Worm (Caenorhabditis elegans): ENCODE data around the gene C14A11.6.

Gene C14A11.6

DNA sequence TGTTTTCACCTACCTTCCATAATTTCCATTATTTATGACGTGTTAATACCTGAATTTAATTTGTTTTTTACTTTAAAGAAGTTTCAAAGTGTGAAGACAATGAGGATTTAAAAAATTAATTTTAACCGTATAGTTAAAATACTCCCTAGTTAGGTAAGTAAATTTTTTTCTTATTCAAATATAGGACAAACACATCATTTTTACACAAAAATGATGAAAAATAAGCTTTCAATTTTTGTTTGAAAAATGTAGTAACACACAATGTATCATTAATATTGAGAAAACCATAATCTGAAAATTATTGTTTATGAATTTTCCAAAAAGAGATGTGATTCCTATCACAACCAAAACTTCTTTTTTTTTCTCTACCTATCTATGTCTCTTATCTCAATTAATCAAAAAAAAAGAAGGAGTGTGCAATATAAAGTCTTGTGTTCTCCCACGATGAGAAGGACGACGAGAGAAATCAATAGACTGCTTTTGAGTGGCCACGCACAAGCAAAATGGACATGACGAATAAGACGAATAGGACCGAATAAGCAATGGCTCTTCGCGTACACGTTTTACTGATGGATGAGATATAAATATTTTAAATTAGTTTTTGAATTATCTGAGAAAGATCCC, at the start of gene C14A11.6:
C14A11.6 (minus strand) TSS at position 51 of the 624 bp plus-strand sequence.
- TF ChIP-seq elt-3 (tag; optimal IDR thresholded peaks at IDR 0.05) (no peak), drap-1 (GFP tag; optimal IDR thresholded peaks at IDR 0.05) (no peak), zip-8 (tag; optimal IDR thresholded peaks at IDR 0.05) (no peak), snpc-4 (tag; optimal IDR thresholded peaks at IDR 0.05) (no peak), ceh-43 (GFP tag; optimal IDR thresholded peaks at IDR 0.05) (no peak), mab-5 (tag; optimal IDR thresholded peaks at IDR 0.05) (no peak), cnd-1 (tag; optimal IDR thresholded peaks at IDR 0.05) (no peak), blmp-1 (tag; optimal IDR thresholded peaks at IDR 0.05) (no peak), nhr-237 (tag; optimal IDR thresholded peaks at IDR 0.05) (no peak), nhr-2 (tag; optimal IDR thresholded peaks at IDR 0.05) (no peak), mep-1 (tag; optimal IDR thresholded peaks at IDR 0.05) (no peak), ceh-83 (GFP tag; optimal IDR thresholded peaks at IDR 0.05) (no peak), unc-62 (GFP tag; optimal IDR thresholded peaks at IDR 0.05) (no peak), flh-1 (GFP tag; optimal IDR thresholded peaks at IDR 0.05) (no peak), tbx-8 (GFP tag; optimal IDR thresholded peaks at IDR 0.05) (no peak)

DNA sequence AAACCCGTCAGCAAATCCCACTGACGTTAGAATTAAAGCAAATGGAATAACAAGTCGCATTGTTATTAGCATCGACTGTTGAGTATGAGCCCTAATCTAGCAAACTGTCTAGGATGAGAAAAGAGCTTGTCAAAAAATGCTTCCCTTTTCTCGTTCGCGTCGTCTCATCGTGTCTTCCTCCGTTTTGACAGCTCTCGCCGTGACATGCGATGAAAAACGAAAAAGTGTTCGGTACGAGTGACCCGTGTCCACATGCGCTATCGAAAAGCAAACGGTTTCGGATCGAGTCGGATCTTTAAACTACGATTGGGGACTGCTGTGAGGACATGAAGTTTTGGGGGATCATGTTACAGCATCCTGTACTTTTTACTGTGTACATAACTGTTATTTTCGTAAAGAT, 48.4 kb upstream of the C14A11.6 start, which contains the start of gene comt-1:
comt-1 (minus strand) TSS at position 101 of the 400 bp plus-strand sequence.
- no peak for TF ChIP-seq flh-1 (GFP tag; optimal IDR thresholded peaks at IDR 0.05)
- TF ChIP-seq lsy-2 (tag; optimal IDR thresholded peaks at IDR 0.05), result no peak
- TF ChIP-seq ceh-83 (GFP tag; optimal IDR thresholded peaks at IDR 0.05), result no peak
- no peak for TF ChIP-seq ztf-11 (tag; optimal IDR thresholded peaks at IDR 0.05)
- no peak for TF ChIP-seq M03D4.4 (tag; optimal IDR thresholded peaks at IDR 0.05)
- TF ChIP-seq lin-32 (GFP tag; optimal IDR thresholded peaks at IDR 0.05), result no peak
- no peak for TF ChIP-seq drap-1 (GFP tag; optimal IDR thresholded peaks at IDR 0.05)
- no peak for TF ChIP-seq sem-2 (GFP tag; optimal IDR thresholded peaks at IDR 0.05)
- no peak for TF ChIP-seq nhr-28 (tag; optimal IDR thresholded peaks at IDR 0.05)
- no peak for TF ChIP-seq sptf-1 (tag; optimal IDR thresholded peaks at IDR 0.05)
- no peak for TF ChIP-seq ceh-39 (tag; optimal IDR thresholded peaks at IDR 0.05)
- no peak for TF ChIP-seq unc-39 (tag; optimal IDR thresholded peaks at IDR 0.05)
- TF ChIP-seq cnd-1 (tag; optimal IDR thresholded peaks at IDR 0.05), result no peak
- TF ChIP-seq pha-4 (tag; optimal IDR thresholded peaks at IDR 0.05), result no peak

DNA sequence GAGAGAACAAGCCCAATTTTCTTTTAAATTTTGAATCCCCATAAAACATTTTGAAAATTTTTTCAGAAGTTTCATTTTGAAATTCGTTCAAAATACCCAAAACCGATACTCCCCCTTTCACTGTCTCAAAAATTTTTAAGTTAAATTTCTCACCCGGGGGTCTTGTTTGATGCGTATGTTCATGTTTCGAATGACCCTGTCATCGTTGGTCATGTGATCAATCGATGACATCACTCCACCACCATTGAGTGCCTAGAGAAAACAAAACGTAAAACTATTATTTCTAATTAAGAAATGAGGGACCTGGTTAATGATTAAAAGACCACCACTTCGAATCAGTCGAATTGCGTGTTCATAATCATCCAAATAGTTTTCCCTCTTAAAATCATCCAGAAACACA, 44.4 kb upstream of the C14A11.6 start:
- TF ChIP-seq ham-2 (GFP tag; optimal IDR thresholded peaks at IDR 0.05) (no peak), pha-4 (tag; optimal IDR thresholded peaks at IDR 0.05) (no peak), lsy-2 (tag; optimal IDR thresholded peaks at IDR 0.05) (no peak), lin-13 (tag; optimal IDR thresholded peaks at IDR 0.05) (no peak)

DNA sequence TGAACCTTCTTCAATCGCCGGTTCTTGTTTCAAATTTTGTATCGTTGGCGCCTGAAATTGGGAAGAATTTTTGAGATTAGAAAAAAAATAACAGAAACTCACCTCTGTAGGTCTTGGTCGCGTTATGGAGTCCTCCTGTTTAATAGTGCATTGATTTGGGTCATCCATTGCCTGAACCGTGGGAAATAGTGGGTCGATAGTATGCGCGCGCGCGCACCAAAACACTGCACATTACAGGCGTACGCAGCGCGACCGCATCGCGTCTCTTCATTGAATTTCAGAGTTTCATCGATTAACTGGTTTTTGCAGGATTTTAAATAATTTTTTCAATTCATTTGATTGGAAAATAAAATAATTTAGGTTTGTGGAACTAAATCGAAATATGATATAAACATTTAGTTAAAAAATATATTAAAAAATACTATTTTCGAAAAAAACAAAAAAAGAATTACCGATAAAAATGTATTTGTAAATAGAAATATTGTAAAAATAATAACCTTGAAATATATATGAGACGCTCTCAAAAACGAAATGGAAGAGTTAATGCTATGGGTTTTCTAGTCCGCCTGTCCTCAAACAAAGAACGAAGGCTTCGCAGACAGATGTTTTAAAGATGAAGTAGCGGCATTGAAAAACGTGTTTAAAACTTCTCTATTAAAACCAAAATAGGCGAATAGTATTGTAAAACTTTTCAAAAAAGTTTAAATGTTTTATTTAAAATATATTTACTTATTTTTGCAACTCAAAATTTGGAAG, 43.3 kb upstream of the C14A11.6 start, which contains the start of gene tra-4:
tra-4 (minus strand) TSS at position 534 of the 756 bp plus-strand sequence.
- TF ChIP-seq unc-120 (tag; optimal IDR thresholded peaks at IDR 0.05; ENCODE audit: poor library complexity, severe bottlenecking), result no peak
- TF ChIP-seq ceh-39 (tag; optimal IDR thresholded peaks at IDR 0.05), result peak; percentile 78

DNA sequence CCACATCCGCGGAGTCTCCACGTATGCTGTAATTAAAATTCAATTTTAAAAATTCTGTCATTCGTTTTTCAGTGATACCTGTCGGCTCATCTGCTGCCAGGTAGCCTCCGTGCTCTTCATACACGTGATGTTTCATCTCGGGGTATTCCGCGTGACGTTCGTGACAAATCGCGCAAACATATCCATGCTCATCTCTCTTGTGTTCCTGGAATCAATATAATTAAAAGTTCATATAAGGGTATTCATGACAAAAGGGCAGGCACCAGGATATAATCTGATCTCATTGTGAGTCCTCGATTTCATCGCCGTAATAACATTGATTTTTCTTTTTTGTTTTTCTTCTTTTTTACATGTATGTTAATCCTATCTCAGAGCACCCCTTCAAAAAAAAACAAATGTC, 40.0 kb upstream of the C14A11.6 start:
- no peak for TF ChIP-seq mls-2 (tag; optimal IDR thresholded peaks at IDR 0.05)
- no peak for TF ChIP-seq nhr-28 (tag; optimal IDR thresholded peaks at IDR 0.05)
- TF ChIP-seq pha-4 (tag; optimal IDR thresholded peaks at IDR 0.05), result no peak
- TF ChIP-seq ztf-11 (tag; optimal IDR thresholded peaks at IDR 0.05), result no peak
- no peak for TF ChIP-seq tbx-8 (GFP tag; optimal IDR thresholded peaks at IDR 0.05)
- TF ChIP-seq flh-1 (GFP tag; optimal IDR thresholded peaks at IDR 0.05), result no peak
- TF ChIP-seq ces-1 (GFP tag; optimal IDR thresholded peaks at IDR 0.05), result no peak
- no peak for TF ChIP-seq mab-5 (tag; optimal IDR thresholded peaks at IDR 0.05)
- TF ChIP-seq nhr-12 (tag; optimal IDR thresholded peaks at IDR 0.05), result no peak
- TF ChIP-seq unc-120 (tag; optimal IDR thresholded peaks at IDR 0.05; ENCODE audit: poor library complexity, severe bottlenecking), result no peak
- TF ChIP-seq lin-32 (GFP tag; optimal IDR thresholded peaks at IDR 0.05), result no peak

Data from whole organism, mixed stage, embryonic.